Worm (Caenorhabditis elegans) whole organism, L2 larva: ENCODE data around the gene T16G12.3.

Source experiments
- R02D3.7 ChIP-seq: fragments of 150-350 bp; optimal IDR thresholded peaks from 2 replicates; lab custom pipeline; 2014; ENCODE audit warnings: missing biosample characterization, missing genetic modification characterization
- elt-3 ChIP-seq: sonication (generic microtip); optimal IDR thresholded peaks from 2 replicates; lab custom pipeline; 2017; ENCODE audit warnings: missing biosample characterization, missing genetic modification characterization
- fos-1 ChIP-seq: fragments of 150-350 bp; optimal IDR thresholded peaks from 2 replicates; lab custom pipeline; 2014; ENCODE audit warnings: missing biosample characterization, missing genetic modification characterization
- lin-39 ChIP-seq: fragments of 150-350 bp; optimal IDR thresholded peaks from 2 replicates; lab custom pipeline; 2014; ENCODE audit warnings: missing biosample characterization, missing genetic modification reagents, missing genetic modification characterization
- lsy-2 ChIP-seq, 2 experiments: fragments of 150-350 bp in 1 of 2; sonication (generic microtip) in 1 of 2; optimal IDR thresholded peaks; 2 replicates each; lab custom pipeline; 2014 to 2017; ENCODE audit warnings: missing biosample characterization in 2 of 2, missing genetic modification characterization in 2 of 2
- nhr-12 ChIP-seq: fragments of 150-350 bp; optimal IDR thresholded peaks from 2 replicates; lab custom pipeline; 2014; ENCODE audit warnings: missing biosample characterization, missing genetic modification characterization
- nhr-237 ChIP-seq: fragments of 150-350 bp; optimal IDR thresholded peaks from 2 replicates; lab custom pipeline; 2014; ENCODE audit warnings: missing biosample characterization, missing genetic modification characterization
- nhr-25 ChIP-seq: fragments of 150-350 bp; sonication (generic microtip); optimal IDR thresholded peaks from 3 replicates; lab custom pipeline; 2014; ENCODE audit warnings: missing biosample characterization, missing genetic modification characterization
- nhr-77 ChIP-seq: fragments of 150-350 bp; optimal IDR thresholded peaks from 2 replicates; lab custom pipeline; 2014; ENCODE audit warnings: missing biosample characterization, missing genetic modification characterization
- skn-1 ChIP-seq: sonication (generic microtip); optimal IDR thresholded peaks from 2 replicates; lab custom pipeline; 2017; ENCODE audit warnings: missing biosample characterization, missing genetic modification characterization
- snpc-4 ChIP-seq: fragments of 150-350 bp; optimal IDR thresholded peaks from 2 replicates; lab custom pipeline; 2014; ENCODE audit warnings: missing biosample characterization, missing genetic modification characterization
- unc-39 ChIP-seq: fragments of 150-350 bp; optimal IDR thresholded peaks from 2 replicates; lab custom pipeline; 2014; ENCODE audit warnings: missing biosample characterization, missing genetic modification characterization
- unc-62 ChIP-seq: fragments of 150-350 bp; optimal IDR thresholded peaks from 2 replicates; lab custom pipeline; 2014; ENCODE audit warnings: missing biosample characterization, missing genetic modification reagents, missing genetic modification characterization
- ztf-11 ChIP-seq: sonication (generic microtip); optimal IDR thresholded peaks from 2 replicates; lab custom pipeline; 2017; ENCODE audit warnings: missing biosample characterization, missing genetic modification characterization

DNA sequence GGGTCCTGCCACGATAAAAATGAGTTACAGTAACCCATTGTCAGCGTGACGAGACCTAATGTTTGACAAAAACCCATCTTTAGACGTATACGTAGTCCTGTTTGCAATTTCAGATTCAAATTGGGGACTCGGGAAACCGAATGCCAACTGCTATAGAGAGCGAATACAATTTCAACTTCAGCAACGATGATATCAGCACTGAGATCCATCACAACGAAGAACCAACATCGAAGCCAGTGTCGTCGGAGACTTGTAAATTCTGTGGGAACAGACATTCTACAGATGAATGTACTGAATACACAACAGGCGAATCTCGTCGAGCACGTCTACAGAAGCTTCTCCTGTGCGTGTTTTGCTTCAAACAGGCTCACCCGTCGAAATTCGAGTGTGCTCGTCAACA, 35.2 kb downstream of the T16G12.3 start:
- no peak for TF ChIP-seq lsy-2 (tag; optimal IDR thresholded peaks at IDR 0.05; lab: Kevin White, UChicago)
- TF ChIP-seq unc-39 (tag; lab: Kevin White, UChicago), result no peak
- TF ChIP-seq nhr-77 (tag; lab: Kevin White, UChicago), result no peak
- TF ChIP-seq elt-3 (tag; lab: Kevin White, UChicago), result no peak
- no peak for TF ChIP-seq nhr-237 (tag; lab: Kevin White, UChicago)
- no peak for TF ChIP-seq lin-39 (tag; lab: Kevin White, UChicago)
- TF ChIP-seq unc-62 (GFP tag; lab: Kevin White, UChicago), result no peak
- no peak for TF ChIP-seq snpc-4 (tag; lab: Kevin White, UChicago)
- TF ChIP-seq skn-1 (tag; lab: Kevin White, UChicago), result no peak
- TF ChIP-seq ztf-11 (tag; lab: Kevin White, UChicago), result no peak
- no peak for TF ChIP-seq nhr-12 (tag; lab: Kevin White, UChicago)
- TF ChIP-seq R02D3.7 (tag; lab: Kevin White, UChicago), result no peak
- no peak for TF ChIP-seq fos-1 (tag; lab: Kevin White, UChicago)
- no peak for TF ChIP-seq nhr-25 (tag; lab: Kevin White, UChicago)
